Worm (Caenorhabditis elegans): Measurements from ENCODE around the gene F44E7.9.

- no peak for TF ChIP-seq snpc-4 (tag; optimal IDR thresholded peaks at IDR 0.05)
- no peak for TF ChIP-seq nhr-237 (tag; optimal IDR thresholded peaks at IDR 0.05)
- TF ChIP-seq blmp-1 (tag; optimal IDR thresholded peaks at IDR 0.05; ENCODE audit: insufficient read depth), result no peak
- no peak for TF ChIP-seq ztf-1 (GFP tag; conservative IDR thresholded peaks at IDR 0.05)
- no peak for TF ChIP-seq lsy-2 (tag; optimal IDR thresholded peaks at IDR 0.05)
- no peak for TF ChIP-seq unc-39 (tag; optimal IDR thresholded peaks at IDR 0.05)
- TF ChIP-seq ama-1 (optimal IDR thresholded peaks at IDR 0.05), result no peak
- no peak for TF ChIP-seq nhr-11 (tag; optimal IDR thresholded peaks at IDR 0.05)
- no peak for TF ChIP-seq ceh-16 (tag; optimal IDR thresholded peaks at IDR 0.05)
These were observed 16.9 kb upstream of the F44E7.9 start for ce11 chrV:5774137-5774536.

Measured in whole organism, L2 larva.